Worm (Caenorhabditis elegans): ENCODE measurements around the gene F56C4.1.

- TF ChIP-seq nhr-19 (GFP tag; conservative IDR thresholded peaks at IDR 0.05) (no peak), aha-1 (tag; optimal IDR thresholded peaks at IDR 0.05) (no peak), dpl-1 (GFP tag; optimal IDR thresholded peaks at IDR 0.05) (no peak), isw-1 (GFP tag; IDR thresholded peaks at IDR 0.05) (no peak), ztf-4 (tag; optimal IDR thresholded peaks at IDR 0.05) (no peak), F16B12.6 (tag; optimal IDR thresholded peaks at IDR 0.05) (no peak), unc-62 (GFP tag; optimal IDR thresholded peaks at IDR 0.05) (no peak), unc-30 (tag; optimal IDR thresholded peaks at IDR 0.05) (no peak), mdl-1 (tag; optimal IDR thresholded peaks at IDR 0.05) (no peak)
These were observed 29.8 kb downstream of the F56C4.1 start, which contains the start of gene epi-1 for ce11 chrIV:10666523-10666922.

Measured in whole organism, L1 larva.